Fruit fly (Drosophila melanogaster): ENCODE data around the gene CG14260.
A peak's percentile ranks its signal among the peaks of the same experiment; 100 is the strongest.

The CG14260 gene

dm6 chr3R:27292159-27292880, 27.1 kb downstream of the CG14260 start, which contains the start of gene CG3348 (continued):
- TF ChIP-seq cyc (GFP tag; optimal IDR thresholded peaks at IDR 0.05) = peak; percentile 35
- TF ChIP-seq esn (GFP tag; optimal IDR thresholded peaks at IDR 0.05) = peak; percentile 56
- TF ChIP-seq eg (GFP tag; IDR thresholded peaks at IDR 0.05) = peak; percentile 48; the same call in 1 of the 3 replicates
- TF ChIP-seq CG32006 (GFP tag; optimal IDR thresholded peaks at IDR 0.05) = peak; percentile 13
- TF ChIP-seq CG10669 (GFP tag; optimal IDR thresholded peaks at IDR 0.05) = peak; percentile 10
- peak; percentile 56 for TF ChIP-seq fkh (GFP tag; optimal IDR thresholded peaks at IDR 0.05)
- TF ChIP-seq CG3919 (GFP tag; optimal IDR thresholded peaks at IDR 0.05) = peak; percentile 10
- TF ChIP-seq Hr39 (GFP tag; optimal IDR thresholded peaks at IDR 0.05) = peak; percentile 58
- no peak for TF ChIP-seq Eip78C (GFP tag)
- no peak for TF ChIP-seq CG11762 (GFP tag; optimal IDR thresholded peaks at IDR 0.05; ENCODE audit: insufficient read depth)

- TF ChIP-seq Eip75B (GFP tag; optimal IDR thresholded peaks at IDR 0.05) = no peak
- no peak for TF ChIP-seq Hr4 (GFP tag; optimal IDR thresholded peaks at IDR 0.05)
- TF ChIP-seq CG34406 (GFP tag; optimal IDR thresholded peaks at IDR 0.05) = no peak
- TF ChIP-seq CG10631 (GFP tag; optimal IDR thresholded peaks at IDR 0.05) = no peak
- TF ChIP-seq CG1621 (tag; optimal IDR thresholded peaks at IDR 0.05) = no peak
- no peak for TF ChIP-seq Gug (GFP tag; IDR thresholded peaks at IDR 0.05)
- TF ChIP-seq CG8119 (GFP tag; IDR thresholded peaks at IDR 0.05) = no peak
- TF ChIP-seq fd59A (GFP tag; optimal IDR thresholded peaks at IDR 0.05) = no peak
- no peak for TF ChIP-seq CG3032 (tag; optimal IDR thresholded peaks at IDR 0.05)
These were observed 27.8 kb downstream of the CG14260 start for dm6 chr3R:27293065-27293464.

dm6 chr3R:27294113-27294512, 28.9 kb downstream of the CG14260 start:
- no peak for TF ChIP-seq CG11294 (GFP tag; IDR thresholded peaks at IDR 0.05)
- no peak for TF ChIP-seq CG8632 (GFP tag; optimal IDR thresholded peaks at IDR 0.05)
- TF ChIP-seq dac (GFP tag; optimal IDR thresholded peaks at IDR 0.05) = no peak
- TF ChIP-seq net (GFP tag; optimal IDR thresholded peaks at IDR 0.05) = no peak
- no peak for TF ChIP-seq Eip93F (GFP tag; optimal IDR thresholded peaks at IDR 0.05)
- TF ChIP-seq Sox14 (GFP tag; optimal IDR thresholded peaks at IDR 0.05) = no peak
- TF ChIP-seq Smox (GFP tag; optimal IDR thresholded peaks at IDR 0.05) = no peak
